Worm (Caenorhabditis elegans) whole organism, dauer: Measurements from ENCODE around the gene T14G8.4.

Experiments used
- unc-62 ChIP-seq: sonication (generic microtip); optimal IDR thresholded peaks from 2 replicates; lab custom pipeline; 2017; ENCODE audit warnings: missing biosample characterization, missing genetic modification reagents, missing genetic modification characterization

T14G8.4 gene

ce11 chrX:12843530-12843929 lies 20.2 kb downstream of the T14G8.4 start:
- TF ChIP-seq unc-62 (GFP tag; lab: Kevin White, UChicago), result no peak

ce11 chrX:12843011-12843410 lies 20.7 kb downstream of the T14G8.4 start, which contains the start of gene C52G5.2:
TSS of gene C52G5.2 (plus strand) at chrX:12843311.
- no peak for TF ChIP-seq unc-62 (GFP tag; lab: Kevin White, UChicago)

- TF ChIP-seq unc-62 (GFP tag; lab: Kevin White, UChicago), result no peak
Observed at ce11 chrX:12834848-12835247, 28.8 kb downstream of the T14G8.4 start.

ce11 chrX:12829055-12829454 lies 34.6 kb downstream of the T14G8.4 start:
- TF ChIP-seq unc-62 (GFP tag; lab: Kevin White, UChicago), result no peak

- TF ChIP-seq unc-62 (GFP tag; lab: Kevin White, UChicago), result no peak
Observed at ce11 chrX:12827741-12828408, 35.8 kb downstream of the T14G8.4 start.

ce11 chrX:12826782-12827181 lies 36.9 kb downstream of the T14G8.4 start:
- TF ChIP-seq unc-62 (GFP tag; lab: Kevin White, UChicago), result no peak

ce11 chrX:12825174-12825573 lies 38.5 kb downstream of the T14G8.4 start:
- no peak for TF ChIP-seq unc-62 (GFP tag; lab: Kevin White, UChicago)

- no peak for TF ChIP-seq unc-62 (GFP tag; lab: Kevin White, UChicago)
Observed at ce11 chrX:12819512-12819911, 44.2 kb downstream of the T14G8.4 start.

ce11 chrX:12818768-12819167 lies 44.9 kb downstream of the T14G8.4 start:
- TF ChIP-seq unc-62 (GFP tag; lab: Kevin White, UChicago), result no peak

- TF ChIP-seq unc-62 (GFP tag; lab: Kevin White, UChicago), result no peak
Observed at ce11 chrX:12815367-12815766, 48.3 kb downstream of the T14G8.4 start.

ce11 chrX:12813539-12813938 lies 50.2 kb downstream of the T14G8.4 start, which contains the start of gene gei-3:
TSS of gene gei-3 (minus strand) at chrX:12813639.
- no peak for TF ChIP-seq unc-62 (GFP tag; lab: Kevin White, UChicago)
